Fruit fly (Drosophila melanogaster) whole organism, larva: ENCODE results near the gene SmD1.
A peak's percentile ranks its signal among the peaks of the same experiment; 100 is the strongest.

Experiments used
- noc ChIP-seq: fragments of 200-800 bp; sonication (Bioruptor generic); optimal IDR thresholded peaks from 3 replicates; lab custom pipeline; 2019; ENCODE audit warnings: missing biosample characterization, mild to moderate bottlenecking, missing genetic modification characterization, moderate library complexity

The SmD1 gene

DNA sequence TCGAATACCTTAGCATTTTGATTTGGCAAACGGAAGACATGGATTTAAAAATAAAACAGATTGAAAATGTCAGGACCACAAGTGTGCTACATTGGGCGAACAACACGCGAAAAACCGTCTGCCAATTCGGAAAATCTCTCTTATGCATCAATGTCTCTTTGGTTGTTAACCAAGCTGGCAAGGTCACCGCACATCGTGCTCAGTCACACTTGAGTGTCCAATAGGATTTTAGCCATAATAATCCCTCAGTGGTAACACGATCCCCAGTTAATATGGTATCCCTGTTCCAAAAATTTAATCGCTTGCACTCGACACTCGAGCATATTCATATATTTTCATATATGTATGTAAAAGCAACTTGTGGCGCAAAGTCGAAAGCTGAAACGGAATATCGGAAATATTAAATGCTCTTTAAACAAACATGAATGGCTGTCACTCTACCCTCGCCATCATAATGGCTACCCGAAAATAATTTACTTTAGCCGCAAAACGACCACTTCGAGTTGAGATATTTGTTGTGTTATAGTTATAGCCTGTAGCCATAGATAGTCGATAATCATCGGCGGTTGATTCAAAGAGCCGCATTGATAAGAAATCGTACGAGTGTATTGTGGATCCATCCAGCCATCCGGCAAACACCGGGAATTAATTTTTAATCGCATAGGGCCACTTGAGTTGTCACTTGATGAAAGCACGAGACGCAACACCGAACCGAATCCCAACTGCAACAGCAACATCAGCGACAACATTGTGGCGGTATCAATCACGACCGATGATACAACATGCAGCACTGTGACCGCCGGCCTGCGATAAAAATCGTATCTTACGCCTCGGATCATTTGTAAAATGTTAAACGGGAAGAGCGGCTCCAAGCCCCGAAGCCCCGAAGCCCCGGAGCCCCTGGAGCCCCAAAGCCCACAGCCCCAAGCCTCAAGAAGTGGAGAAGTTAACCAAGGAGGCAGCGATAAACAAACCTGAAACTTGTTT is 39.6 kb downstream of the SmD1 start:
- no peak for TF ChIP-seq noc (tag; lab: Kevin White, UChicago)

DNA sequence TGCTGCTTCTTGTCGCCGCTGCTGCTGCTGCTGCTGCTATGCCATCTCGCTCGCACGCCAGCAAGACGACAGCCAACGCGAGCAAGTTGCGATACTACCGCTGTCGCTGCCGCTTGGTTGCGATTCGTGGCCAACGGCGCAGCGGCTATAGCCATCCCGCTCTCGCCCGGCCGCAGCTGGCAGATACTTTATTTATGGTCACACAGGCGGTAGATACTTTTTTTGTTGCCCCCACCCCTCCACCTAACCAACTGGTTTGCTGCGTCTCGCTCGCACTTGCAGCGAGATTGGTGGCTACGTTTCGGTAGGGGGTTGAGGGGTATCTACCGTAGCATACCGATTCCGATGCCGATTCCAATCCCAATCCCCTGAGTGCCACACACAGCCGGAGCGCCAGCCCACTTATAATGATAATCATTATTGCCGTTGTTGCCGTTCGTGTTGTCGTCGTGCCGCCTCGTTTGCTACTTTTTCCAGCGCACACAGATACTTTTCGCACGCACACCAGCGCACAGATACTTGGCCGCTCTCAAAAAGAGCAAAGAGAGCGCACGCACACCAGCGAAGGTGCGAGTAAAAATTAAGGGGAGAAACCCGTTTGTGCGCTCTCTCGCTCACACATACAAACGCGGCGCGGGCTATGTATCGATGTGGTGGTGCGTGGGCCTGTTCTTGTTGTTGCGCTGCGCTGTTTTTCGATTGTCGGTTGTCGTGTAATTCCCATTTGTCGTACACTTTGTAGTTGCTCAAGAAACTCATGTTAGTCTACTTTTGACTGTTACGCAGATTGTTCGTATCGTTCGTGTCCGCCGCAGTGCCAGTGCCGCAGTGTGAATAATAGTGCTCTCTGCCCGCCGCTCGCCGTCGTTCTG is 41.3 kb downstream of the SmD1 start, which contains the start of gene mirr:
Gene mirr (plus strand): TSS at position 759 of the 872 bp plus-strand sequence.
- TF ChIP-seq noc (tag; lab: Kevin White, UChicago) = peak; percentile 46

DNA sequence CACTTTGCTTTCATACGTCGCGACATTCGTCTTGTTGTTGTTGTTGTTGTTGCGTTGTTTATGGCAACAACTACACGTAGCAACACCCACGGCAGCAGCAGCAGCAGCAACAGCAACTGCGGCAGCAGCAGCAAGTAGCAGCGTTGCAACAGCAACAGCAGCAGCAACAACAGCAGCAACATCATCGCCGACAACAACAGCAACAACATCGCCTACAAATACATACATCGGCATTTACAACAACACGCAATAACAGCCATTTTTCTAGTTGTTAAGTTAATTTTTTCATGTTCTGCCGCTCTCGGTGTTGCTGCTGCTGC is 41.9 kb downstream of the SmD1 start:
- no peak for TF ChIP-seq noc (tag; lab: Kevin White, UChicago)

DNA sequence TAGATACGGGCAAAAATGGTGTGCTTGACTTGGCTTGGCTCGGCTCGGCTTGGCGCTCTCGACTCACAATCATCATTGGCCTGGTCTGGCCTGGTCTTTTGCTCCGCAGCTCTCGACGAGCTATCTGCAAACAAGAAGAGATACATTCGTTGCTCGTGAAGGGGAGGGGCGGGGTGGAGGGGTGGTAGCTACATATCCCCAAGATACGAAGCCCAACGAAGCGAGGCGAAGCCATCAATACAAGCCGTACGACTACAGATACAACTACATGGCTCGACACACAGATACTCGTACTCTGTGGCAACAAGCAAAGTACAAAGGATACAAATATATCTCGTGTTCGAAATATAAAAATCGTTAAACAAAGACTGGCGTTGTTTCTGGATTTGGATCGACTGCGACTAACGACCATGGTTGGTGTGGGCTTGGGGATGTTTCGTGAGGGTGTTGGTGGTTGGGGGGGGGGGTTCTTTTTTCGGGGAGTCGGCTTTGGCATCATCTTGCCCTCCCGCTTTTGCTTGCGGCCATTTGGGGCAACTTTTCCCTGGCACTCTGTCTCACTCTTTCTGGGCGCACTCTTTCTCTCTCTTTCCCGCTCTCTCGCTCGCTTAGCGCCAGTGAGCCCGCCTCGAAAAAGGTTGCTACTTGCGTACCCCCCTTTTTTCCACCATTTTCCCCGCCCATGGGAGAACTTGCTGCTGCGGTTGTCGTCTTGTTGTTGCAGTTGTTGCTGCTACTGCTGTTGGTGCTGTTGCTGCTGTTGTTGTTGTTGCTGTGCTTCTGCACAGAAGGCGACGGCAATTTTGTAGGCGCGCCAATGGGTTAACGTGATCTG is 43.9 kb downstream of the SmD1 start:
- no peak for TF ChIP-seq noc (tag; lab: Kevin White, UChicago)

DNA sequence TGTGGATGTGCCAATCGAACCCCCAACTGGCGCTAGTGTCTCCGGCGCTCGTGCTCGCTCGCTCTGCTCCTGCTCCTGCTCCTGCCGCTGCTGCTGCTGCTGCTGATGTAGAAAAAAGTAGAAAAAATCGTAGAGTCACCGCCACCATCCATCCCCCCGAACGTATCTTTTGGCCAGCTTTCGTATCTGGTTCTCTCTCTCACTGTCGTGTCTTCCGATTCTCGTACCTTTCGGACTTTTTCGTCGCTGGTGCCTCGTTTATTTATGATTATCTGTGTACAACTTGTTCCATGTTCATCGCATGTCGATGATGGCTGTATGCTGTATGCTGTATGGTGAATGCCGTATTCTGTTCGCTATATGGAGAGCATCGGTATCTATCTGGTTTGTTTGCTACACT is 45.7 kb downstream of the SmD1 start:
- TF ChIP-seq noc (tag; lab: Kevin White, UChicago) = no peak

DNA sequence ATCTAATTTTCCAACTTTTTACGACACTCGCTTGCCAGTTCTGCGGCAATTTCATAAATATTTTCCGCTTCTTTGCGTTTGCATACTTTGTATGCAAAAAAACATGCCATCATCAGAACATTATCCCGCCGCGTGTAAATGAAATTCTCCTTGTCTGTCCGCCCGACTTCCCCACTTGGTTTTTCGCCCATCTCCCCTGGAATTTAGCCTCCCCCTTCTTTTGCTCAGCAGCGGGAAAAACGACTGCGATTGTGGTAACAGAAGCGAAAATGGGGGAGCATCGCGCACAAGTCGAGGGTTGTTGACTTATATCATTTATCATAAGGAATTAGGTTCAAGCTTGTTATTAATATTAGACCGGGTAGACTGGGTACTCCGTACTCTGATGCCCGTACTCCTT is 48.3 kb downstream of the SmD1 start:
- TF ChIP-seq noc (tag; lab: Kevin White, UChicago) = no peak

DNA sequence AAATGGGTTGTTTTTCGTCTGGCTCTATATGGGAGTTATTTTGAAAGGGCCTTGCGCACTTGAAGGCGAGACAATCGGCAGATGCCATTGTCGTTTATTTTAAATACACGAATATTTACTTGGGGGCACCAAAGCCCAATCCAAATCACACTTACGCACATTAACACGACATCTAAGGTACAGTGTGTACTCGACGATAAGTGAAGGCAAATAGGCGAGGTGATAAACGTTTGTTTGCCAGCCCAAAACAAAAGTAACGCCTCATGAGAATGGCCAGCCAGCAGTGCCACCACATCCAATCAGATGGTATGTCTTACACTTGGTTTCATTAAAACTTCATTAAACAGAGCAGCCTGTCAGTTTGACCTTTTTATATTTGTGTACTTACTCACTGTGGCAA is 49.7 kb downstream of the SmD1 start:
- TF ChIP-seq noc (tag; lab: Kevin White, UChicago) = no peak
